Worm (Caenorhabditis elegans): ENCODE data around the gene F42H10.6.

- TF ChIP-seq pha-4 (tag; optimal IDR thresholded peaks at IDR 0.05) (no peak), K09A11.1 (tag; optimal IDR thresholded peaks at IDR 0.05; ENCODE audit: insufficient read depth) (no peak), fkh-10 (GFP tag; optimal IDR thresholded peaks at IDR 0.05) (no peak), ceh-34 (tag; optimal IDR thresholded peaks at IDR 0.05) (no peak), ceh-22 (tag; optimal IDR thresholded peaks at IDR 0.05) (no peak), che-1 (tag; optimal IDR thresholded peaks at IDR 0.05) (no peak), dve-1 (tag; optimal IDR thresholded peaks at IDR 0.05) (no peak), hlh-6 (tag; optimal IDR thresholded peaks at IDR 0.05) (no peak), K02D7.2 (tag; optimal IDR thresholded peaks at IDR 0.05) (no peak), ceh-9 (tag; optimal IDR thresholded peaks at IDR 0.05) (no peak), zip-5 (tag; optimal IDR thresholded peaks at IDR 0.05) (no peak), T23F11.4 (GFP tag; optimal IDR thresholded peaks at IDR 0.05) (no peak), hlh-8 (tag; optimal IDR thresholded peaks at IDR 0.05) (no peak), elt-4 (tag; optimal IDR thresholded peaks at IDR 0.05) (no peak)
Observed at ce11 chrIII:8479322-8479864, 862 bp downstream of the F42H10.6 start.
